Worm (Caenorhabditis elegans) whole organism, mixed stage, embryonic: ENCODE measurements around the gene grd-1.

Source experiments
- flh-1 ChIP-seq: fragments of 200-800 bp; sonication (Bioruptor generic); optimal IDR thresholded peaks from 2 replicates; lab custom pipeline; 2018; ENCODE audit warnings: mild to moderate bottlenecking, missing genetic modification characterization, moderate library complexity, missing compliant biosample characterization
- lin-13 ChIP-seq: fragments of 150-350 bp; optimal IDR thresholded peaks from 2 replicates; lab custom pipeline; 2014; ENCODE audit warnings: missing biosample characterization, missing genetic modification characterization
- lsy-2 ChIP-seq: fragments of 150-350 bp; optimal IDR thresholded peaks from 2 replicates; lab custom pipeline; 2014; ENCODE audit warnings: missing biosample characterization, missing genetic modification characterization
- mep-1 ChIP-seq: fragments of 150-350 bp; optimal IDR thresholded peaks from 2 replicates; lab custom pipeline; 2017; ENCODE audit warnings: missing biosample characterization, missing genetic modification reagents, missing genetic modification characterization, inconsistent platforms
- nhr-76 ChIP-seq: sonication (generic microtip); optimal IDR thresholded peaks from 2 replicates; lab custom pipeline; 2017; ENCODE audit warnings: missing biosample characterization, missing genetic modification characterization
- sptf-1 ChIP-seq: sonication (generic microtip); optimal IDR thresholded peaks from 2 replicates; lab custom pipeline; 2017; ENCODE audit warnings: mild to moderate bottlenecking, missing genetic modification characterization, moderate library complexity, missing compliant biosample characterization
- tbx-8 ChIP-seq: fragments of 200-800 bp; sonication (Bioruptor generic); optimal IDR thresholded peaks from 2 replicates; lab custom pipeline; 2018; ENCODE audit warnings: mild to moderate bottlenecking, missing genetic modification characterization, moderate library complexity, missing compliant biosample characterization
- unc-62 ChIP-seq: fragments of 150-350 bp; optimal IDR thresholded peaks from 2 replicates; lab custom pipeline; 2014; ENCODE audit warnings: missing biosample characterization, missing genetic modification reagents, missing genetic modification characterization
- ztf-11 ChIP-seq: fragments of 150-350 bp; optimal IDR thresholded peaks from 2 replicates; lab custom pipeline; 2014; ENCODE audit warnings: missing biosample characterization, missing genetic modification characterization

ce11 chrX:11126259-11126658, 17.0 kb downstream of the grd-1 start:
- TF ChIP-seq tbx-8 (GFP tag; lab: Kevin White, UChicago) = no peak
- no peak for TF ChIP-seq sptf-1
- no peak for TF ChIP-seq unc-62 (GFP tag; lab: Kevin White, UChicago)
- no peak for TF ChIP-seq lsy-2 (tag; lab: Kevin White, UChicago)
- TF ChIP-seq lin-13 (tag; lab: Kevin White, UChicago) = no peak
- no peak for TF ChIP-seq nhr-76
- TF ChIP-seq ztf-11 (tag; lab: Kevin White, UChicago) = no peak
- TF ChIP-seq flh-1 = no peak
- TF ChIP-seq mep-1 = no peak
